Fruit fly (Drosophila melanogaster): ENCODE data around the gene CG7330.

The CG7330 gene

dm6 chr3L:18186779-18187178, 38.1 kb downstream of the CG7330 start:
- TF ChIP-seq Myc (optimal IDR thresholded peaks at IDR 0.05) (no peak), Sin3A (optimal IDR thresholded peaks at IDR 0.05) (no peak), insv (optimal IDR thresholded peaks at IDR 0.05) (no peak), ttk (optimal IDR thresholded peaks at IDR 0.05) (no peak), h (optimal IDR thresholded peaks at IDR 0.05) (no peak), psq (optimal IDR thresholded peaks at IDR 0.05) (no peak)

dm6 chr3L:18187472-18188089, 38.9 kb downstream of the CG7330 start:
- TF ChIP-seq ttk (optimal IDR thresholded peaks at IDR 0.05) = no peak
- no peak for TF ChIP-seq Myc (optimal IDR thresholded peaks at IDR 0.05)
- no peak for TF ChIP-seq h (optimal IDR thresholded peaks at IDR 0.05)
- no peak for TF ChIP-seq insv (optimal IDR thresholded peaks at IDR 0.05)
- no peak for TF ChIP-seq Sin3A (optimal IDR thresholded peaks at IDR 0.05)
- no peak for TF ChIP-seq psq (optimal IDR thresholded peaks at IDR 0.05)

- TF ChIP-seq ttk (optimal IDR thresholded peaks at IDR 0.05) (no peak), h (optimal IDR thresholded peaks at IDR 0.05) (no peak), Myc (optimal IDR thresholded peaks at IDR 0.05) (no peak), insv (optimal IDR thresholded peaks at IDR 0.05) (no peak), Sin3A (optimal IDR thresholded peaks at IDR 0.05) (no peak), psq (optimal IDR thresholded peaks at IDR 0.05) (no peak)
Observed at dm6 chr3L:18188473-18189087, 39.9 kb downstream of the CG7330 start.

- TF ChIP-seq h (optimal IDR thresholded peaks at IDR 0.05) (no peak), Myc (optimal IDR thresholded peaks at IDR 0.05) (no peak), psq (optimal IDR thresholded peaks at IDR 0.05) (no peak), insv (optimal IDR thresholded peaks at IDR 0.05) (no peak), ttk (optimal IDR thresholded peaks at IDR 0.05) (no peak), Sin3A (optimal IDR thresholded peaks at IDR 0.05) (no peak)
Observed at dm6 chr3L:18190484-18191220, 41.9 kb downstream of the CG7330 start.

- TF ChIP-seq Myc (optimal IDR thresholded peaks at IDR 0.05) = no peak
- no peak for TF ChIP-seq ttk (optimal IDR thresholded peaks at IDR 0.05)
- TF ChIP-seq psq (optimal IDR thresholded peaks at IDR 0.05) = no peak
Observed at dm6 chr3L:18191555-18192135, 42.9 kb downstream of the CG7330 start.

dm6 chr3L:18192858-18193478, 44.2 kb downstream of the CG7330 start:
- TF ChIP-seq psq (optimal IDR thresholded peaks at IDR 0.05) (no peak), insv (optimal IDR thresholded peaks at IDR 0.05) (no peak), h (optimal IDR thresholded peaks at IDR 0.05) (no peak), Sin3A (optimal IDR thresholded peaks at IDR 0.05) (no peak), ttk (optimal IDR thresholded peaks at IDR 0.05) (no peak), Myc (optimal IDR thresholded peaks at IDR 0.05) (no peak)

- no peak for TF ChIP-seq psq (optimal IDR thresholded peaks at IDR 0.05)
- no peak for TF ChIP-seq ttk (optimal IDR thresholded peaks at IDR 0.05)
Observed at dm6 chr3L:18193642-18194041, 44.9 kb downstream of the CG7330 start.

dm6 chr3L:18194323-18194996, 45.7 kb downstream of the CG7330 start:
- TF ChIP-seq insv (optimal IDR thresholded peaks at IDR 0.05) = no peak
- TF ChIP-seq psq (optimal IDR thresholded peaks at IDR 0.05) = no peak
- TF ChIP-seq Sin3A (optimal IDR thresholded peaks at IDR 0.05) = no peak
- no peak for TF ChIP-seq ttk (optimal IDR thresholded peaks at IDR 0.05)
- TF ChIP-seq Myc (optimal IDR thresholded peaks at IDR 0.05) = no peak
- no peak for TF ChIP-seq h (optimal IDR thresholded peaks at IDR 0.05)

dm6 chr3L:18194998-18195604, 46.4 kb downstream of the CG7330 start:
- TF ChIP-seq Myc (optimal IDR thresholded peaks at IDR 0.05) (no peak), psq (optimal IDR thresholded peaks at IDR 0.05) (no peak), Sin3A (optimal IDR thresholded peaks at IDR 0.05) (no peak), insv (optimal IDR thresholded peaks at IDR 0.05) (no peak), ttk (optimal IDR thresholded peaks at IDR 0.05) (no peak), h (optimal IDR thresholded peaks at IDR 0.05) (no peak)

dm6 chr3L:18198165-18198564, 49.4 kb downstream of the CG7330 start:
- TF ChIP-seq Myc (optimal IDR thresholded peaks at IDR 0.05) (no peak), insv (optimal IDR thresholded peaks at IDR 0.05) (no peak), Sin3A (optimal IDR thresholded peaks at IDR 0.05) (no peak), h (optimal IDR thresholded peaks at IDR 0.05) (no peak), ttk (optimal IDR thresholded peaks at IDR 0.05) (no peak), psq (optimal IDR thresholded peaks at IDR 0.05) (no peak)

dm6 chr3L:18198749-18199148, 50.0 kb downstream of the CG7330 start:
- no peak for TF ChIP-seq h (optimal IDR thresholded peaks at IDR 0.05)
- no peak for TF ChIP-seq psq (optimal IDR thresholded peaks at IDR 0.05)
- no peak for TF ChIP-seq ttk (optimal IDR thresholded peaks at IDR 0.05)
- no peak for TF ChIP-seq insv (optimal IDR thresholded peaks at IDR 0.05)
- TF ChIP-seq Sin3A (optimal IDR thresholded peaks at IDR 0.05) = no peak
- no peak for TF ChIP-seq Myc (optimal IDR thresholded peaks at IDR 0.05)

All from Kc167 (cell line).